Fruit fly (Drosophila melanogaster) whole organism, wandering third instar larva: ENCODE data around the gene fu.

Experiments used
- Abd-B ChIP-seq: fragments of >200 bp; optimal IDR thresholded peaks from 2 replicates; lab custom pipeline; 2017; ENCODE audit warnings: missing biosample characterization, missing genetic modification characterization
- CG9705 ChIP-seq: fragments of 200-800 bp; sonication (Bioruptor generic); optimal IDR thresholded peaks from 2 replicates; lab custom pipeline; 2018; ENCODE audit warnings: missing biosample characterization, mild to moderate bottlenecking, missing genetic modification characterization
- CrebA ChIP-seq: fragments of 200-800 bp; sonication (Bioruptor generic); optimal IDR thresholded peaks from 2 replicates; lab custom pipeline; 2016; ENCODE audit warnings: missing biosample characterization, mild to moderate bottlenecking, missing genetic modification characterization, borderline replicate concordance
- Dfd ChIP-seq: fragments of >200 bp; optimal IDR thresholded peaks from 2 replicates; lab custom pipeline; 2017; ENCODE audit warnings: missing biosample characterization, missing genetic modification characterization
- Dif ChIP-seq: fragments of 200-275, 200-300 bp; sonication (Bioruptor generic); optimal IDR thresholded peaks from 2 replicates; lab custom pipeline; 2018; ENCODE audit warnings: missing biosample characterization, missing genetic modification characterization; ENCODE audit not compliant: partially characterized antibody
- HLH106 ChIP-seq: fragments of 200-800 bp; optimal IDR thresholded peaks from 3 replicates; lab custom pipeline; 2019; ENCODE audit warnings: missing biosample characterization, mild to moderate bottlenecking, missing genetic modification characterization, moderate library complexity
- Hr78 ChIP-seq: fragments of >200 bp; optimal IDR thresholded peaks from 2 replicates; lab custom pipeline; 2017; ENCODE audit warnings: missing biosample characterization, missing genetic modification characterization
- Mio ChIP-seq: sonication (Bioruptor generic); optimal IDR thresholded peaks from 2 replicates; lab custom pipeline; 2016; ENCODE audit warnings: missing biosample characterization, missing genetic modification characterization
- Myc ChIP-seq: fragments of >200 bp; optimal IDR thresholded peaks from 2 replicates; lab custom pipeline; 2017
- OdsH ChIP-seq: fragments of 200-800 bp; sonication (Bioruptor generic); optimal IDR thresholded peaks from 2 replicates; lab custom pipeline; 2016; ENCODE audit warnings: missing biosample characterization, mild to moderate bottlenecking, missing genetic modification characterization
- Vsx2 ChIP-seq: fragments of 200-300, 225-300 bp; sonication (Bioruptor generic); optimal IDR thresholded peaks from 2 replicates; lab custom pipeline; 2018; ENCODE audit warnings: missing biosample characterization, missing genetic modification characterization; ENCODE audit not compliant: partially characterized antibody
- brk ChIP-seq: fragments of 200-800 bp; sonication (Bioruptor generic); optimal IDR thresholded peaks from 2 replicates; lab custom pipeline; 2016; ENCODE audit warnings: missing biosample characterization, mild to moderate bottlenecking, missing genetic modification characterization
- dl ChIP-seq, 2 experiments: fragments of 175-275, 200-275 bp in 1 of 2; fragments of 200-275 bp in 1 of 2; sonication (Bioruptor generic); optimal IDR thresholded peaks; lab custom pipeline; 2018; ENCODE audit warnings: mild to moderate bottlenecking in 2 of 2, missing biosample characterization in 2 of 2, missing genetic modification characterization in 2 of 2, moderate library complexity in 2 of 2; ENCODE audit not compliant: partially characterized antibody in 2 of 2, insufficient read depth in 1 of 2
- dsf ChIP-seq: sonication (Bioruptor generic); optimal IDR thresholded peaks from 2 replicates; lab custom pipeline; 2016; ENCODE audit warnings: missing biosample characterization, missing genetic modification characterization, borderline replicate concordance
- ey ChIP-seq: fragments of 200-800 bp; sonication (Bioruptor generic); optimal IDR thresholded peaks from 2 replicates; lab custom pipeline; 2016; ENCODE audit warnings: missing biosample characterization, missing genetic modification characterization
- foxo ChIP-seq, 2 experiments: fragments of 200-800 bp; sonication (Bioruptor generic); optimal IDR thresholded peaks; 2 replicates in 1 of 2; 3 replicates in 1 of 2; lab custom pipeline; 2016 to 2017; ENCODE audit warnings: missing biosample characterization in 2 of 2, missing genetic modification characterization in 2 of 2
- fru ChIP-seq: fragments of 200-800 bp; sonication (Bioruptor generic); optimal IDR thresholded peaks from 3 replicates; lab custom pipeline; 2016; ENCODE audit warnings: missing biosample characterization, mild to moderate bottlenecking, missing genetic modification characterization
- h ChIP-seq: fragments of 200-800 bp; sonication (Bioruptor generic); optimal IDR thresholded peaks from 3 replicates; lab custom pipeline; 2016; ENCODE audit warnings: missing biosample characterization, mild to moderate bottlenecking, missing genetic modification characterization
- jim ChIP-seq: fragments of 175-275, 200-325 bp; sonication (Bioruptor generic); optimal IDR thresholded peaks from 2 replicates; lab custom pipeline; 2016; ENCODE audit warnings: missing biosample characterization, mild to moderate bottlenecking, missing genetic modification characterization
- lola ChIP-seq: fragments of >200 bp; optimal IDR thresholded peaks from 2 replicates; lab custom pipeline; 2017; ENCODE audit warnings: missing biosample characterization, missing genetic modification characterization
- psq ChIP-seq: fragments of 200-800 bp; sonication (Bioruptor generic); optimal IDR thresholded peaks from 3 replicates; lab custom pipeline; 2017; ENCODE audit warnings: missing biosample characterization, mild to moderate bottlenecking, missing genetic modification characterization, moderate library complexity
- rgr ChIP-seq: fragments of 200-800 bp; sonication (Bioruptor generic); optimal IDR thresholded peaks from 3 replicates; lab custom pipeline; 2016; ENCODE audit warnings: missing biosample characterization, mild to moderate bottlenecking, missing genetic modification characterization
- sv ChIP-seq: fragments of 200-800 bp; sonication (Bioruptor generic); optimal IDR thresholded peaks from 3 replicates; lab custom pipeline; 2016; ENCODE audit warnings: missing biosample characterization, missing genetic modification characterization
- tai ChIP-seq: sonication (Bioruptor generic); optimal IDR thresholded peaks from 2 replicates; lab custom pipeline; 2016; ENCODE audit warnings: missing biosample characterization, missing genetic modification characterization
- usp ChIP-seq: fragments of >200 bp; optimal IDR thresholded peaks from 2 replicates; lab custom pipeline; 2017; ENCODE audit warnings: missing biosample characterization, missing genetic modification characterization
- woc ChIP-seq: sonication (Bioruptor generic); optimal IDR thresholded peaks from 2 replicates; lab custom pipeline; 2016; ENCODE audit warnings: missing biosample characterization, mild to moderate bottlenecking, missing genetic modification characterization

Gene fu

DNA sequence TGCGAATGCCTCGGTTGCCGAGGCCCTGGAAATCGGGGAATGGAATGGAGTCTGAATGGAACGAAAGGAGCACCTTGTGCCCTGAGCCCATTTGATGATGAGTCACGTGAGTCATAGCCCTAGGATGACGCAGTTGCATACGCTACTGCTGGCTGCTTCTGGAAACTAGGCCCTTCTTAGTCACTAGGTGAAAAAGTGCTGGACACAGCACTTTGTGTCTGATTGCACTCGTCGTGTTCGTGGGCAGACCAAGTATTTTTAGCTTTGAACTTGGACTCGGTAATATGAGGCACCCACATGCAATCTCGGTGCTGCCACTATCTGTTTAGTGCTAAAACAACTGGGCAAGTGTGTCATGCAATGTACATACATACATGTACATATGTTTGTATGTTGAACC is 44.7 kb downstream of the fu start:
- TF ChIP-seq Mio (GFP tag; lab: Kevin White, UChicago) (no peak), OdsH (GFP tag; lab: Kevin White, UChicago) (no peak), foxo (GFP tag; optimal IDR thresholded peaks at IDR 0.05; lab: Kevin White, UChicago) (no peak), dl (GFP tag; optimal IDR thresholded peaks at IDR 0.05; lab: Kevin White, UChicago; ENCODE audit: insufficient read depth in 1 of 2, partially characterized antibody in 2 of 2) (no peak), HLH106 (no peak), dsf (GFP tag; lab: Kevin White, UChicago) (no peak), tai (GFP tag; lab: Kevin White, UChicago) (no peak), brk (GFP tag; lab: Kevin White, UChicago) (no peak), fru (GFP tag; lab: Kevin White, UChicago) (no peak), lola (GFP tag; lab: Kevin White, UChicago) (no peak), jim (GFP tag; lab: Kevin White, UChicago) (no peak), Dfd (GFP tag; lab: Kevin White, UChicago) (no peak), rgr (no peak), Hr78 (GFP tag; lab: Kevin White, UChicago) (no peak), CG9705 (GFP tag; lab: Kevin White, UChicago) (no peak), CrebA (no peak), Abd-B (GFP tag; lab: Kevin White, UChicago) (no peak)
- TF ChIP-seq, all 38 proteins: peak for 0

DNA sequence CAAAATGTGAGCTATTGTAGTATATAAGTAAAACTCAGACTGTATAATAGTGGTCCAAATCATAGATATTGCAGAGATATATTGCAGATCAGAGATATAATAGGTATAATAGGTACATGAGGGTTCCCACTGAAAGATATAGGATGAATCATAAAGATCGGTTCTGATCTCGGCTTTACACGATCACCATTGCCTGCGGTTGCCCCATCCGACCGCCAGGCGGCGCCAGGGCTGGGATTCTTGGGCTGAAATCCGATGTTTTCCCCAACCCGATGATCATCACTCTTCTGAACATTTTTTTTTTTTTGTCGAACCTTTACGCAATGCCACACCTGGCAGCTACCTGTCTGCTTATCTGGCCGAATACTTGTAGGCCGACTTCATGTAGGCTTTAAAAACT is 46.3 kb downstream of the fu start:
- TF ChIP-seq Myc (lab: Kevin White, UChicago) (no peak), usp (GFP tag; lab: Kevin White, UChicago) (no peak), ey (GFP tag; lab: Kevin White, UChicago) (no peak), psq (GFP tag; lab: Kevin White, UChicago) (no peak), brk (GFP tag; lab: Kevin White, UChicago) (no peak), tai (GFP tag; lab: Kevin White, UChicago) (no peak), Vsx2 (GFP tag; lab: Kevin White, UChicago) (no peak), Dif (GFP tag; lab: Kevin White, UChicago) (no peak), sv (GFP tag; lab: Kevin White, UChicago) (no peak)

DNA sequence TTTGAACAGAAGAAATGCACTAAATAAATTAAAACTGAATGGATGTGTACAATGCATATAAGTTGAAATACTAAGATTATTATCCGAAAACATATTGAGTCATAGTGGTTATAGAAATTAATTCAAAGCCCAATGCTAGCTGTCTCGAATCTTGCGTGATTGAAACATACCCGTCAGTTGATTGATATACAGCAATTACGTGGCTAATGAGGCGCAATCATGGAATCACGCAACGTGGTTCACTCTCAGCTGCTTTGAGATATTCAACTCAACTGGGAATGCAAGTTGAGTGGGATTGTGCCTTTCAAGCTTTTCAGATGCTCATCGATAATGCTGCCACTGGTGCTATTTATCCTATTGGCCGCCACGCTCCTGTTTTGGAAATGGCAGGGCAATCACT is 52.0 kb downstream of the fu start, which contains the start of gene Cyp308a1:
Gene Cyp308a1, plus strand, starts transcription at position 301 of the 400 bp plus-strand sequence.
- TF ChIP-seq sv (GFP tag; lab: Kevin White, UChicago) (no peak), dl (GFP tag; optimal IDR thresholded peaks at IDR 0.05; lab: Kevin White, UChicago; ENCODE audit: insufficient read depth in 1 of 2, partially characterized antibody in 2 of 2) (no peak), CrebA (no peak), Dfd (GFP tag; lab: Kevin White, UChicago) (no peak), Mio (GFP tag; lab: Kevin White, UChicago) (no peak), woc (GFP tag; lab: Kevin White, UChicago) (no peak), tai (GFP tag; lab: Kevin White, UChicago) (no peak), Abd-B (GFP tag; lab: Kevin White, UChicago) (no peak), CG9705 (GFP tag; lab: Kevin White, UChicago) (no peak), h (GFP tag; lab: Kevin White, UChicago) (no peak)
